Fruit fly (Drosophila melanogaster) whole organism, prepupa: ENCODE measurements around the gene Hph.

Experiments used
- CG10631 ChIP-seq: fragments of 200-800 bp; sonication (Bioruptor generic); optimal IDR thresholded peaks from 2 replicates; lab custom pipeline; 2016; ENCODE audit warnings: missing biosample characterization, missing genetic modification characterization
- CG11294 ChIP-seq: fragments of 200-800 bp; sonication (Bioruptor generic); IDR thresholded peaks from 2 replicates; pipeline ENCODE4 v1.3.6; 2022; ENCODE audit warnings: missing biosample characterization, missing genetic modification characterization
- CG11762 ChIP-seq: fragments of 200-800 bp; sonication (Bioruptor generic); optimal IDR thresholded peaks from 3 replicates; lab custom pipeline; 2016; ENCODE audit warnings: missing biosample characterization, missing genetic modification characterization; ENCODE audit not compliant: insufficient read depth
- CG11902 ChIP-seq: fragments of 200-800 bp; sonication (Bioruptor generic); optimal IDR thresholded peaks from 3 replicates; lab custom pipeline; 2016; ENCODE audit warnings: missing biosample characterization, missing genetic modification characterization
- CG15336 ChIP-seq: fragments of 200-800 bp; sonication (Bioruptor generic); IDR thresholded peaks from 2 replicates; pipeline ENCODE4 v1.3.6; 2022; ENCODE audit warnings: missing biosample characterization, missing genetic modification characterization
- CG1621 ChIP-seq: fragments of 200-800 bp; sonication (Bioruptor generic); optimal IDR thresholded peaks from 3 replicates; lab custom pipeline; 2018; ENCODE audit warnings: missing biosample characterization, mild to moderate bottlenecking, missing genetic modification characterization
- CG16779 ChIP-seq: fragments of 200-800 bp; sonication (Bioruptor generic); optimal IDR thresholded peaks from 3 replicates; lab custom pipeline; 2017; ENCODE audit warnings: missing biosample characterization, mild to moderate bottlenecking, missing genetic modification characterization
- CG31627 ChIP-seq: fragments of 200-800 bp; sonication (Bioruptor generic); optimal IDR thresholded peaks from 3 replicates; lab custom pipeline; 2016; ENCODE audit warnings: missing biosample characterization, missing genetic modification characterization
- CG34406 ChIP-seq: fragments of 200-800 bp; sonication (Bioruptor generic); optimal IDR thresholded peaks from 3 replicates; lab custom pipeline; 2016; ENCODE audit warnings: missing biosample characterization, missing genetic modification characterization
- CG3919 ChIP-seq: fragments of 200-800 bp; sonication (Bioruptor generic); optimal IDR thresholded peaks from 3 replicates; lab custom pipeline; 2016; ENCODE audit warnings: missing biosample characterization, missing genetic modification characterization
- CG6163 ChIP-seq: fragments of 200-800 bp; sonication (Bioruptor generic); IDR thresholded peaks from 3 replicates; pipeline ENCODE4 v1.3.6; 2022; ENCODE audit warnings: missing biosample characterization, missing genetic modification characterization
- CG6276 ChIP-seq: fragments of 200-800 bp; sonication (Bioruptor generic); optimal IDR thresholded peaks from 2 replicates; lab custom pipeline; 2017; ENCODE audit warnings: missing biosample characterization, mild to moderate bottlenecking, missing genetic modification characterization
- CG6792 ChIP-seq: fragments of 200-800 bp; sonication (Bioruptor generic); optimal IDR thresholded peaks from 3 replicates; lab custom pipeline; 2016; ENCODE audit warnings: missing biosample characterization, missing genetic modification characterization
- CG6808 ChIP-seq: fragments of 200-800 bp; sonication (Bioruptor generic); optimal IDR thresholded peaks from 3 replicates; lab custom pipeline; 2017; ENCODE audit warnings: missing biosample characterization, missing genetic modification characterization, mild to moderate bottlenecking, moderate library complexity, missing genetic modification reagents
- CG7368 ChIP-seq: fragments of 200-800 bp; sonication (Bioruptor generic); optimal IDR thresholded peaks from 3 replicates; lab custom pipeline; 2016; ENCODE audit warnings: missing biosample characterization, missing genetic modification characterization
- CG8119 ChIP-seq: fragments of 200-800 bp; sonication (Bioruptor generic); IDR thresholded peaks from 3 replicates; pipeline ENCODE4 v1.3.6; 2022; ENCODE audit warnings: missing biosample characterization, missing genetic modification characterization
- CG8319 ChIP-seq: fragments of 200-800 bp; sonication (Bioruptor generic); optimal IDR thresholded peaks from 3 replicates; lab custom pipeline; 2016; ENCODE audit warnings: missing biosample characterization, missing genetic modification characterization
- CG8632 ChIP-seq: fragments of 200-800 bp; sonication (Bioruptor generic); optimal IDR thresholded peaks from 3 replicates; lab custom pipeline; 2016; ENCODE audit warnings: missing biosample characterization, missing genetic modification characterization
- CG9139 ChIP-seq: fragments of 200-800 bp; sonication (Bioruptor generic); optimal IDR thresholded peaks from 3 replicates; lab custom pipeline; 2017; ENCODE audit warnings: missing biosample characterization, mild to moderate bottlenecking, missing genetic modification characterization
- Eip75B ChIP-seq: fragments of 200-800 bp; sonication (Bioruptor generic); optimal IDR thresholded peaks from 3 replicates; lab custom pipeline; 2016; ENCODE audit warnings: missing biosample characterization, missing genetic modification characterization
- Eip78C ChIP-seq: fragments of 200-800 bp; sonication (Bioruptor generic); peaks from one replicate; lab custom pipeline; 2016; ENCODE audit warnings: missing biosample characterization, missing genetic modification characterization
- Ets21C ChIP-seq: fragments of 200-800 bp; sonication (Bioruptor generic); optimal IDR thresholded peaks from 3 replicates; lab custom pipeline; 2016; ENCODE audit warnings: missing biosample characterization, missing genetic modification characterization
- Ets96B ChIP-seq: fragments of 200-800 bp; optimal IDR thresholded peaks from 2 replicates; lab custom pipeline; 2019; ENCODE audit warnings: missing biosample characterization, mild to moderate bottlenecking, missing genetic modification characterization, moderate library complexity
- Gug ChIP-seq: fragments of 200-800 bp; sonication (Bioruptor generic); IDR thresholded peaks from 2 replicates; pipeline ENCODE4 v1.3.6; 2022; ENCODE audit warnings: missing biosample characterization, missing genetic modification characterization
- Hr38 ChIP-seq: sonication (Bioruptor generic); optimal IDR thresholded peaks from 2 replicates; lab custom pipeline; 2016; ENCODE audit warnings: missing biosample characterization, missing genetic modification characterization
- Hr39 ChIP-seq: fragments of 200-800 bp; sonication (Bioruptor generic); optimal IDR thresholded peaks from 2 replicates; lab custom pipeline; 2016; ENCODE audit warnings: missing biosample characterization, missing genetic modification characterization
- Hr4 ChIP-seq: fragments of 200-800 bp; sonication (Bioruptor generic); optimal IDR thresholded peaks from 3 replicates; lab custom pipeline; 2016; ENCODE audit warnings: missing biosample characterization, missing genetic modification characterization
- Lpt ChIP-seq: fragments of 200-800 bp; sonication (Bioruptor generic); optimal IDR thresholded peaks from 3 replicates; lab custom pipeline; 2016; ENCODE audit warnings: missing biosample characterization, missing genetic modification characterization
- Met ChIP-seq: fragments of 200-800 bp; sonication (Bioruptor generic); optimal IDR thresholded peaks from 3 replicates; lab custom pipeline; 2016; ENCODE audit warnings: missing biosample characterization, missing genetic modification characterization
- OdsH ChIP-seq: fragments of 200-800 bp; sonication (Bioruptor generic); optimal IDR thresholded peaks from 3 replicates; lab custom pipeline; 2016; ENCODE audit warnings: missing biosample characterization, missing genetic modification characterization
- Smox ChIP-seq: fragments of 200-800 bp; sonication (Bioruptor generic); optimal IDR thresholded peaks from 3 replicates; lab custom pipeline; 2016; ENCODE audit warnings: missing biosample characterization, missing genetic modification characterization
- Sox102F ChIP-seq: fragments of 200-800 bp; sonication (Bioruptor generic); optimal IDR thresholded peaks from 2 replicates; lab custom pipeline; 2016; ENCODE audit warnings: missing biosample characterization, mild to moderate bottlenecking, missing genetic modification characterization
- Sox14 ChIP-seq: fragments of 200-800 bp; sonication (Bioruptor generic); optimal IDR thresholded peaks from 3 replicates; lab custom pipeline; 2016; ENCODE audit warnings: missing biosample characterization, missing genetic modification characterization
- Sox15 ChIP-seq: fragments of 200-800 bp; sonication (Bioruptor generic); optimal IDR thresholded peaks from 3 replicates; lab custom pipeline; 2016; ENCODE audit warnings: missing biosample characterization, missing genetic modification characterization
- achi ChIP-seq: fragments of 200-800 bp; sonication (Bioruptor generic); optimal IDR thresholded peaks from 3 replicates; lab custom pipeline; 2016; ENCODE audit warnings: missing biosample characterization, missing genetic modification characterization
- acj6 ChIP-seq: fragments of 200-800 bp; sonication (Bioruptor generic); optimal IDR thresholded peaks from 3 replicates; lab custom pipeline; 2016; ENCODE audit warnings: missing biosample characterization, missing genetic modification characterization
- cyc ChIP-seq: fragments of 200-800 bp; sonication (Bioruptor generic); optimal IDR thresholded peaks from 3 replicates; lab custom pipeline; 2016; ENCODE audit warnings: missing biosample characterization, missing genetic modification characterization
- dac ChIP-seq: fragments of 200-800 bp; sonication (Bioruptor generic); optimal IDR thresholded peaks from 2 replicates; lab custom pipeline; 2017; ENCODE audit warnings: missing biosample characterization, mild to moderate bottlenecking, missing genetic modification characterization
- dsx ChIP-seq: fragments of 200-800 bp; optimal IDR thresholded peaks from 3 replicates; lab custom pipeline; 2019; ENCODE audit warnings: missing biosample characterization, mild to moderate bottlenecking, missing genetic modification characterization, moderate library complexity; ENCODE audit not compliant: poor library complexity, severe bottlenecking
- eg ChIP-seq: fragments of 200-800 bp; sonication (Bioruptor generic); IDR thresholded peaks from 3 replicates; pipeline ENCODE4 v1.3.6; 2022; ENCODE audit warnings: missing biosample characterization, missing genetic modification characterization
- esn ChIP-seq: fragments of 200-800 bp; sonication (Bioruptor generic); optimal IDR thresholded peaks from 2 replicates; lab custom pipeline; 2016; ENCODE audit warnings: missing biosample characterization, mild to moderate bottlenecking, missing genetic modification characterization, moderate library complexity
- fd59A ChIP-seq: fragments of 200-800 bp; sonication (Bioruptor generic); optimal IDR thresholded peaks from 2 replicates; lab custom pipeline; 2017; ENCODE audit warnings: missing biosample characterization, mild to moderate bottlenecking, missing genetic modification characterization, missing genetic modification reagents
- fd85E ChIP-seq: fragments of 200-800 bp; sonication (Bioruptor generic); optimal IDR thresholded peaks from 3 replicates; lab custom pipeline; 2016; ENCODE audit warnings: missing biosample characterization, missing genetic modification characterization
- fkh ChIP-seq: fragments of 200-800 bp; sonication (Bioruptor generic); optimal IDR thresholded peaks from 3 replicates; lab custom pipeline; 2017; ENCODE audit warnings: missing biosample characterization, mild to moderate bottlenecking, missing genetic modification characterization, moderate library complexity
- lz ChIP-seq: fragments of 200-800 bp; sonication (Bioruptor generic); optimal IDR thresholded peaks from 3 replicates; lab custom pipeline; 2016; ENCODE audit warnings: missing biosample characterization, missing genetic modification characterization
- net ChIP-seq: fragments of 200-800 bp; sonication (Bioruptor generic); optimal IDR thresholded peaks from 3 replicates; lab custom pipeline; 2016; ENCODE audit warnings: missing biosample characterization, missing genetic modification characterization
- pdm3 ChIP-seq: fragments of 200-800 bp; sonication (Bioruptor generic); optimal IDR thresholded peaks from 3 replicates; lab custom pipeline; 2016; ENCODE audit warnings: missing biosample characterization, missing genetic modification characterization
- salr ChIP-seq, 2 experiments: fragments of 200-800 bp; sonication (Bioruptor generic); optimal IDR thresholded peaks; 3 replicates each; lab custom pipeline; 2016 to 2018; ENCODE audit warnings: missing biosample characterization in 2 of 2, missing genetic modification characterization in 2 of 2, mild to moderate bottlenecking in 1 of 2
- ss ChIP-seq, 2 experiments: fragments of 200-800 bp; sonication (Bioruptor generic); optimal IDR thresholded peaks; 2 replicates in 1 of 2; 3 replicates in 1 of 2; lab custom pipeline; 2017 to 2018; ENCODE audit warnings: mild to moderate bottlenecking in 2 of 2, missing biosample characterization in 2 of 2, missing genetic modification characterization in 2 of 2, moderate library complexity in 1 of 2
- svp ChIP-seq: fragments of 200-800 bp; sonication (Bioruptor generic); peaks from one replicate; lab custom pipeline; 2016; ENCODE audit warnings: missing biosample characterization, missing genetic modification characterization
- topi ChIP-seq: fragments of 200-800 bp; sonication (Bioruptor generic); optimal IDR thresholded peaks from 3 replicates; lab custom pipeline; 2016; ENCODE audit warnings: missing biosample characterization, missing genetic modification characterization
- vri ChIP-seq: fragments of 200-800 bp; sonication (Bioruptor generic); optimal IDR thresholded peaks from 3 replicates; lab custom pipeline; 2016; ENCODE audit warnings: missing biosample characterization, mild to moderate bottlenecking, missing genetic modification characterization

Hph gene

DNA sequence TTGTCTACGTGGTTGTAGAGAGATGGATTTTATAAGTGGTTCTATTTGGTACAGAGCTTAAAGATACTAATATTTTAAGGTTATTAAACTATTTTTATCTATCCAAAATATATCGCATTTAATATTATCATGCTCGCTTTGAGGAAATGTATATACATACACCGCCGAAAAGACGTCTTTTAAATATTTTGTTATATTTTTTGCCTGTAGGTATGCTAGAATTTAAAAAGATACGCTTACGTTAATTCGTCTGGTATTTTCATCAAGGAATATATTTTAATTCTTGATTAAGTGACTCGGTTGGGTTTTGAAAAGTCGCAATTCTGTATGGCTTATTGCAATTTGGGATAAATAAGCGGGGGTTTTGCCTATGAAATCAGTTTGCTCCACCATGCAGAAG, 11.7 kb downstream of the Hph start:
- TF ChIP-seq lz (no peak), Eip78C (GFP tag; lab: Kevin White, UChicago) (peak; percentile 43)

DNA sequence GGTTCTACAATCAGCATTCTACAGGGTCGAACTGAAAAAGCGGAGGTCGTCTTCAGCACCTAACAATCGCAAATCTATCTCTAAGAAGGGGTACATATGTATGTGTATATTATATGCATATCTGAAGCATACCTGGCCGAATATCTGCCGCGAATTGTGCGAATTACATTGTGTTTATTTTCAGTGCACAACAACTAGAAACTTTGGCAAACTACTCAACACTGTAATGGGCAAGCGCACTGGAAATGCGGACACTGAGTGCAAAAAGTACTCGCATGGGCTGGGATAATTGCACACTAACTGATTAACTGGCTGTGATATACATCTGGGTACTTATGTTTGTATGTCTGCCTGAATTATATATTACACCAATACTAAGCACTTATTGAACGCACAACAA, 14.0 kb downstream of the Hph start:
- TF ChIP-seq achi (GFP tag; lab: Kevin White, UChicago), result no peak
- TF ChIP-seq CG31627 (GFP tag; lab: Kevin White, UChicago), result peak; percentile 8
- TF ChIP-seq Smox (GFP tag; lab: Kevin White, UChicago), result no peak
- TF ChIP-seq fd59A (GFP tag; lab: Kevin White, UChicago), result no peak
- no peak for TF ChIP-seq Ets21C (GFP tag; lab: Kevin White, UChicago)
- no peak for TF ChIP-seq CG9139 (GFP tag; lab: Kevin White, UChicago)
- no peak for TF ChIP-seq CG11902 (GFP tag; lab: Kevin White, UChicago)
- peak; percentile 10 for TF ChIP-seq cyc (GFP tag; lab: Kevin White, UChicago)
- TF ChIP-seq CG16779 (tag; lab: Kevin White, UChicago), result no peak
- TF ChIP-seq OdsH (GFP tag; lab: Kevin White, UChicago), result peak; percentile 53
- TF ChIP-seq Eip75B (GFP tag; lab: Kevin White, UChicago), result peak; percentile 44
- no peak for TF ChIP-seq acj6 (GFP tag; lab: Kevin White, UChicago)
- no peak for TF ChIP-seq Met
- TF ChIP-seq CG6163 (GFP tag; lab: Robert Waterston, UW), result no peak
- peak; percentile 17 for TF ChIP-seq CG10631 (GFP tag; lab: Kevin White, UChicago)
- no peak for TF ChIP-seq net (GFP tag; lab: Kevin White, UChicago)
- no peak for TF ChIP-seq CG7368 (GFP tag; lab: Kevin White, UChicago)
- TF ChIP-seq CG3919, result no peak
- peak; percentile 30 for TF ChIP-seq Ets96B (tag; lab: Kevin White, UChicago)
- peak in 1 of 2 experiments; percentile 19 for TF ChIP-seq salr (GFP tag; optimal IDR thresholded peaks at IDR 0.05; lab: Kevin White, UChicago)
- no peak for TF ChIP-seq Hr38
- no peak for TF ChIP-seq CG8119 (GFP tag; lab: Robert Waterston, UW)
- TF ChIP-seq CG8319, result peak; percentile 6
- TF ChIP-seq CG11294 (GFP tag; lab: Robert Waterston, UW), result no peak
- TF ChIP-seq CG6276 (GFP tag; lab: Kevin White, UChicago), result no peak
- no peak for TF ChIP-seq Sox102F
- peak; percentile 27 for TF ChIP-seq Lpt (GFP tag; lab: Kevin White, UChicago)
- peak in 1 of 2 experiments; percentile 27 for TF ChIP-seq ss (GFP tag; optimal IDR thresholded peaks at IDR 0.05; lab: Kevin White, UChicago)
- no peak for TF ChIP-seq fkh (GFP tag; lab: Kevin White, UChicago)
- no peak for TF ChIP-seq lz
- peak; percentile 54 for TF ChIP-seq dsx (GFP tag; lab: Kevin White, UChicago)
- TF ChIP-seq Sox15 (GFP tag; lab: Kevin White, UChicago), result no peak
- TF ChIP-seq dac, result no peak
- TF ChIP-seq svp (GFP tag; lab: Kevin White, UChicago), result no peak
- TF ChIP-seq vri (GFP tag; lab: Kevin White, UChicago), result no peak
- TF ChIP-seq esn (GFP tag; lab: Kevin White, UChicago), result peak; percentile 24
- peak; percentile 29 for TF ChIP-seq Sox14
- no peak for TF ChIP-seq eg (GFP tag; lab: Robert Waterston, UW)
- no peak for TF ChIP-seq CG8632 (GFP tag; lab: Kevin White, UChicago)
- no peak for TF ChIP-seq fd85E (GFP tag; lab: Kevin White, UChicago)
- TF ChIP-seq CG6792 (GFP tag; lab: Kevin White, UChicago), result peak; percentile 30
- peak; percentile 44 for TF ChIP-seq pdm3 (GFP tag; lab: Kevin White, UChicago)
- no peak for TF ChIP-seq topi
- TF ChIP-seq CG6808 (GFP tag; lab: Kevin White, UChicago), result peak; percentile 48
- no peak for TF ChIP-seq Hr39 (GFP tag; lab: Kevin White, UChicago)
- peak; percentile 45; the same call in 1 of the 2 replicates for TF ChIP-seq CG15336 (GFP tag; lab: Robert Waterston, UW)
- TF ChIP-seq CG11762 (GFP tag; lab: Kevin White, UChicago), result peak; percentile 14
- no peak for TF ChIP-seq Gug
- TF ChIP-seq Hr4 (GFP tag; lab: Kevin White, UChicago), result peak; percentile 56
- TF ChIP-seq CG34406 (GFP tag; lab: Kevin White, UChicago), result no peak
- no peak for TF ChIP-seq CG1621 (tag; lab: Kevin White, UChicago)
